Fruit fly (Drosophila melanogaster): ENCODE measurements around the gene CG42688.
A peak's percentile ranks its signal among the peaks of the same experiment; 100 is the strongest.

CG42688 gene

DNA sequence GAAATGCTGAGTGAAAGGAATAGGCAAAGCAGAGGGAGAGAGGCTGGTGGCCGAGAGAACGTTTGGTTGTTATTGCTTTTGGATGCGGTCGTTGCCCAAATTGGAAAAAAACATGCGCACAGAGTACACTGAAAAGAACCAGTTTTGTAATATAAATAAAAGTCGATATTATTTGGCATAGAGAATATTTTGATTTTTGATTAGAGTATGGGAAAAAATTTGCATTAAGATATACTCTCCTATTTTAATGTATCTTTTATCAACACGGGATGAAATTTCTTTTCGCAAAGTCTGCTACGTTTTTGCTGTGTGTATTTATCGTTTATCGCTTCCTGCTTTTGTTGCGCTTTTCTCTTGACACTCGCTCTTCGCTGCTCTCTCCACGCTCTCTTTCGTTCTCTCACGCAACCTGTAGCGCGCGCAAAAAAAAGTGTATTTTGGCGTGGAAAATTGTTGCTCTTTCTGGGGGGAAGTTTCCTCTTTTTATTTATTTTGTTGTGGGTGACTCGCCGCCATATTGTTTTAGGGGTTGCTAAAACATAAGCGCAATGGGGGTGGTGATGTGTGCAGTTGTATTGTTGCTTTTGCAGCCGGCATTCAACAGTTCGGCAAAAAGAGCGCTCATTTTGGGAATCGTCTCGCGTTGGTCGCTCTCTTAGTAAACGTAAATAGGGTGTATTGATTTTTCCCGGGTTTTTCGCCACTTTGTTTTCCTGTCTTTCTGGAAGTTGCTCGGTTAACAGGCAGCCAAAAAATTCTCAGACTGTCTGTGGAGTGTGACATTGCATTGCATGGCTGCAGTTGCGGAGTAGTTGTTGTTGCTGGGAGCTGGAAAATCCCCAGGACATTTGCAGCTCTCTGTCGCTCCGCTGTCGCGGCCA, 17.4 kb downstream of the CG42688 start (continued):
- TF ChIP-seq Ets96B (tag; optimal IDR thresholded peaks at IDR 0.05): peak; percentile 92
- TF ChIP-seq dac (GFP tag; optimal IDR thresholded peaks at IDR 0.05): peak; percentile 90
- TF ChIP-seq CG15336 (GFP tag; IDR thresholded peaks at IDR 0.05): peak; percentile 99
- TF ChIP-seq CG6854 (GFP tag; optimal IDR thresholded peaks at IDR 0.05): peak; percentile 89
- peak; percentile 95 for TF ChIP-seq Sox102F (GFP tag; optimal IDR thresholded peaks at IDR 0.05)
- peak; percentile 96 for TF ChIP-seq Sox14 (GFP tag; optimal IDR thresholded peaks at IDR 0.05)
- peak; percentile 76 for TF ChIP-seq Blimp-1 (GFP tag; optimal IDR thresholded peaks at IDR 0.05)
- TF ChIP-seq CG7368 (GFP tag; optimal IDR thresholded peaks at IDR 0.05): peak; percentile 95
- TF ChIP-seq CG6808 (GFP tag; optimal IDR thresholded peaks at IDR 0.05): peak; percentile 87
- peak; percentile 93 for TF ChIP-seq Hr39 (GFP tag; optimal IDR thresholded peaks at IDR 0.05)
- TF ChIP-seq CG16779 (tag; optimal IDR thresholded peaks at IDR 0.05): peak; percentile 88
- TF ChIP-seq cyc (GFP tag; optimal IDR thresholded peaks at IDR 0.05): peak; percentile 94
- peak; percentile 97 for TF ChIP-seq CG11294 (GFP tag; IDR thresholded peaks at IDR 0.05)
- peak; percentile 99 for TF ChIP-seq CG8119 (GFP tag; IDR thresholded peaks at IDR 0.05)
- peak; percentile 90 for TF ChIP-seq CG3032 (tag; optimal IDR thresholded peaks at IDR 0.05)
- peak; percentile 96 for TF ChIP-seq Lpt (GFP tag; optimal IDR thresholded peaks at IDR 0.05)
- TF ChIP-seq lz (GFP tag; optimal IDR thresholded peaks at IDR 0.05): peak; percentile 95
- peak; percentile 83 for TF ChIP-seq CG1621 (tag; optimal IDR thresholded peaks at IDR 0.05)

- no peak for TF ChIP-seq dsx (GFP tag; optimal IDR thresholded peaks at IDR 0.05; ENCODE audit: poor library complexity, severe bottlenecking)
- no peak for TF ChIP-seq CG10669 (GFP tag; optimal IDR thresholded peaks at IDR 0.05)
- no peak for TF ChIP-seq svp (GFP tag)
- no peak for TF ChIP-seq CG10631 (GFP tag; optimal IDR thresholded peaks at IDR 0.05)
- no peak for TF ChIP-seq fd59A (GFP tag; optimal IDR thresholded peaks at IDR 0.05)
- no peak for TF ChIP-seq esn (GFP tag; optimal IDR thresholded peaks at IDR 0.05)
- TF ChIP-seq salr (GFP tag; optimal IDR thresholded peaks at IDR 0.05): no peak
- TF ChIP-seq CG16779 (tag; optimal IDR thresholded peaks at IDR 0.05): no peak
- no peak for TF ChIP-seq Sox14 (GFP tag; optimal IDR thresholded peaks at IDR 0.05)
- TF ChIP-seq cyc (GFP tag; optimal IDR thresholded peaks at IDR 0.05): no peak
- no peak for TF ChIP-seq Ets96B (tag; optimal IDR thresholded peaks at IDR 0.05)
- no peak for TF ChIP-seq CG6808 (GFP tag; optimal IDR thresholded peaks at IDR 0.05)
- no peak for TF ChIP-seq fd85E (GFP tag; optimal IDR thresholded peaks at IDR 0.05)
- no peak for TF ChIP-seq CG7368 (GFP tag; optimal IDR thresholded peaks at IDR 0.05)
Measured at dm6 chr2L:19163975-19164371, 18.6 kb downstream of the CG42688 start.

dm6 chr2L:19163143-19163974, 19.3 kb downstream of the CG42688 start:
- peak; percentile 59 for TF ChIP-seq eg (GFP tag; IDR thresholded peaks at IDR 0.05)
- peak; percentile 5 for TF ChIP-seq CG6808 (GFP tag; optimal IDR thresholded peaks at IDR 0.05)
- no peak for TF ChIP-seq Eip93F (GFP tag; optimal IDR thresholded peaks at IDR 0.05)
- no peak for TF ChIP-seq CG7368 (GFP tag; optimal IDR thresholded peaks at IDR 0.05)
- peak; percentile 48 for TF ChIP-seq Sox14 (GFP tag; optimal IDR thresholded peaks at IDR 0.05)
- TF ChIP-seq svp (GFP tag): peak; percentile 66
- TF ChIP-seq CG32006 (GFP tag; optimal IDR thresholded peaks at IDR 0.05): peak; percentile 37
- 0 out of 3 replicates have a peak, but pooled peaks have one; percentile 21 for TF ChIP-seq CG8119 (GFP tag; IDR thresholded peaks at IDR 0.05)
- TF ChIP-seq ss (GFP tag; optimal IDR thresholded peaks at IDR 0.05): peak in 1 of 2 experiments; percentile 23
- TF ChIP-seq Eip78C (GFP tag): peak; percentile 40
- peak; percentile 62; the same call in 2 of the 3 replicates for TF ChIP-seq CG6163 (GFP tag; IDR thresholded peaks at IDR 0.05)
- peak; percentile 34 for TF ChIP-seq Hr4 (GFP tag; optimal IDR thresholded peaks at IDR 0.05)
- peak; percentile 6 for TF ChIP-seq pdm3 (GFP tag; optimal IDR thresholded peaks at IDR 0.05)
- peak; percentile 18 for TF ChIP-seq OdsH (GFP tag; optimal IDR thresholded peaks at IDR 0.05)
- TF ChIP-seq CG6276 (GFP tag; optimal IDR thresholded peaks at IDR 0.05): no peak
- no peak for TF ChIP-seq spab (GFP tag; optimal IDR thresholded peaks at IDR 0.05)
